Worm (Caenorhabditis elegans) whole organism, mixed stage, embryonic: Measurements from ENCODE around the gene rig-1.

Experiments
- bed-3 ChIP-seq: fragments of 200-800 bp; sonication (Bioruptor generic); optimal IDR thresholded peaks from 3 replicates; lab custom pipeline; 2018; ENCODE audit warnings: mild to moderate bottlenecking, missing genetic modification characterization, moderate library complexity, missing compliant biosample characterization
- lsy-2 ChIP-seq: fragments of 150-350 bp; optimal IDR thresholded peaks from 2 replicates; lab custom pipeline; 2014; ENCODE audit warnings: missing biosample characterization, missing genetic modification characterization
- snpc-4 ChIP-seq: fragments of 150-350 bp; optimal IDR thresholded peaks from 2 replicates; lab custom pipeline; 2014; ENCODE audit warnings: missing biosample characterization, missing genetic modification characterization

DNA sequence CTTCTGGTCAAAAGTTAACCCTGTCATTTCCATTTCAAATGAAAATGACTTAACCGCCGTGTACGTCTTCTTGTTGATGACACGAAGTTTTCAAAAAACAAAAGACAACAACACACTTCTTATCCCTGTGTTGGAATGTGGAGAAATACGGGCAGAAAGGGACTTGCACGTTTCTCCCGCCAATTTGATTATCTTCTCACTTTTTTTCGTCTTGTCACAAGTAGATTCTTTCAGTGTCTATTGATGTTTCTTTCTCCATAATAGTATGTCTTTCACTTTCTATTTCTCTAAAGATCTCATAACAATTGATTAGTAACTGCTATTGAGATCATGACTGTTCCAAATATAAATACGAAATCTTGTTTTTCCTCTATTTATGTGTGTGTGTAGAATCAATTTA lies 898 bp upstream of the rig-1 start:
- TF ChIP-seq lsy-2 (tag; lab: Kevin White, UChicago) (no peak), bed-3 (no peak), snpc-4 (tag; lab: Kevin White, UChicago) (no peak)
